Worm (Caenorhabditis elegans): Measurements from ENCODE around the gene Y73F8A.26.
"Not testable (repeated sequence)": the region's sequence is repeated elsewhere in the genome, so short reads cannot be mapped to it uniquely, and the experiment has no call there.

Y73F8A.26 gene

DNA sequence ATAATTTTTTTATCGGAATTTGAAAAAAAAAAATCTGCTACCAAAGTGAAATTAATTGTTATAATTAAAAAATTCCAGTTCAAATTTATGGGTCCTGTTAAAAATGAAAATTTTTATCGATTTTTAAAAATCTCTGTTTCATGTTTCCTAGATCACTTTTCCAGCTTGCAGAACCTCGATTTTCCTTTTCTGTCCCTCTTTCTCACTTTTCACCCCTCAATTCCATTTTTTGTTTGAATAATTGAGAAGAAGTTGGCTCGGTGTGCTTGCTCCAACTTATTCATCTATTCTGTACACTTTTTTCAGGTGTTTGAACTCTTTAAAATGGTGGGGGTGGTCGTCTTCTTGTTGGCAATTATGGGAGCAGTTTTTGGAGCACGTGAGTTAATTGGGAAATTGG lies 23.8 kb downstream of the Y73F8A.26 start, which contains the start of gene acr-24:
Gene acr-24 (plus strand): TSS at position 301 of the 400 bp plus-strand sequence.
- TF ChIP-seq sup-37 (GFP tag; optimal IDR thresholded peaks at IDR 0.05) (no peak), ces-1 (GFP tag; optimal IDR thresholded peaks at IDR 0.05) (no peak), sptf-1 (tag; optimal IDR thresholded peaks at IDR 0.05) (no peak), ceh-8 (GFP tag; optimal IDR thresholded peaks at IDR 0.05) (no peak), zip-4 (GFP tag; optimal IDR thresholded peaks at IDR 0.05) (no peak)

DNA sequence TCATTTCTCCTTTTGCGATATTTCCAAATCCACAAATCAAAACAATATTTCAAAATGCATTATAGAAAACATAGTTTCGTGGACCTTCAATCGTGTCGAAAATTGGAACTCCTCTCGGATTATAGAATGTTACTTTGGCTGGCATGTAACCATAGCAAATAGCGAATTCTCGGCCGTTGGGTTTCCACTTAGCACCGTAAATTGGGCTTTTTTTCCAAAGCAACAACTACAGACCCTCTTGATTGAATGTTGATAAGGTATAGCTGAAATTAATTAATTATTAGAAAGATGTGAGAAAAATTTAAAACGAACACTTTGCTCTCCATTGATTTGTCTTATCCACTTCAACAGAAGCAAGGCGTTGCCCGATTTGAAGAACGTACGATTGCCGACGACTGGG lies 47.9 kb downstream of the Y73F8A.26 start, which contains the start of gene Y73F8A.32:
Gene Y73F8A.32 (minus strand): TSS at position 101 of the 400 bp plus-strand sequence.
- TF ChIP-seq ces-1 (GFP tag; optimal IDR thresholded peaks at IDR 0.05); ceh-82 (tag; optimal IDR thresholded peaks at IDR 0.05); tbx-2 (tag; optimal IDR thresholded peaks at IDR 0.05): not testable (repeated sequence)

DNA sequence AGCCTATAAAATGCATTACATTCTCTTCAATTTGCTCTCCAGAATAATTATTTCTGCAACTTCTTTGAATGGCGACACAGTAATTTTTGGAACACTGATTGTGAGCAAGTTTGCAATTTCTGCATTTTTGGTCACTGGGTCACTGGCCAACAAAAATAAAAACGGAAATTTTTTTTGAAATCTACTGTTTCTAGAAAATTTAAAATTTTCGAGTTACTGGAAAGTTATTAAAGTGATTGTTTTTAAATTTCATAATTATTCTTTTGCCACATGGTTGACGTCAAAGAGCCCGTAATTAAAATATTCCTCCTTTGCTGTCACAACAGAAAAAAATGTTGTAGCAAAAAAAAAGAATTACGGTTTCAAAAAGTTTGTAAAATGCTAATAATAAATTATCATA lies 50.2 kb downstream of the Y73F8A.26 start:
- TF ChIP-seq efl-3 (GFP tag; optimal IDR thresholded peaks at IDR 0.05) (no peak), lin-39 (tag; optimal IDR thresholded peaks at IDR 0.05) (no peak), C16A3.4 (tag; optimal IDR thresholded peaks at IDR 0.05) (no peak), ceh-63 (GFP tag; optimal IDR thresholded peaks at IDR 0.05) (no peak), sup-37 (GFP tag; optimal IDR thresholded peaks at IDR 0.05) (no peak), isw-1 (GFP tag; IDR thresholded peaks at IDR 0.05) (no peak), nhr-19 (GFP tag; conservative IDR thresholded peaks at IDR 0.05) (no peak)

DNA sequence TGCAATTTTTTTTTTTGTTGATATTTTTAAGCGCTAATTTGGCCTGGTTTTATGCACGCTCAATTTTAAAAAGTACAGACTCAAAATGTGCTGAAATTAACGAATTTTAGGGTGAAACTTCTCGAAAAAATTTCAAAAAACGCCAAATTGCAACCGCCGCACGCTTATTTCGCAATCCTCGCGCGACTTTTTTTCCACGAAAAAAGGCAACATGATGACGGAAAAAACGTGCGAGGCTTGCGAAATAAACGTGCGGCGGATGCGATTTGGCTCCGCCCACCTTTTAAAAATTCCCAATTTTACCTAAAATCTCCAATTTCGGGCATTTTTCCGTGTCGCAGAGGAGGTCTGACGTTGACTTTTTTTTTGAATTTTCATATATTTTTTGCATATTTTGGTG lies 51.5 kb downstream of the Y73F8A.26 start:
- TF ChIP-seq nhr-237 (tag; optimal IDR thresholded peaks at IDR 0.05) = no peak
- TF ChIP-seq nhr-12 (tag; optimal IDR thresholded peaks at IDR 0.05) = no peak
- TF ChIP-seq zag-1 (tag; optimal IDR thresholded peaks at IDR 0.05) = no peak
- no peak for TF ChIP-seq hlh-17 (GFP tag; optimal IDR thresholded peaks at IDR 0.05; ENCODE audit: borderline replicate concordance)
- no peak for TF ChIP-seq grh-1 (GFP tag; IDR thresholded peaks at IDR 0.05)
- TF ChIP-seq ceh-88 (GFP tag; IDR thresholded peaks at IDR 0.05) = no peak
- no peak for TF ChIP-seq pag-3 (tag; optimal IDR thresholded peaks at IDR 0.05; ENCODE audit: borderline replicate concordance, insufficient read depth)
- TF ChIP-seq C34B4.2 (tag; optimal IDR thresholded peaks at IDR 0.05) = no peak
- no peak for TF ChIP-seq hpl-2 (GFP tag; optimal IDR thresholded peaks at IDR 0.05)
- no peak for TF ChIP-seq ces-1 (GFP tag; optimal IDR thresholded peaks at IDR 0.05)
- TF ChIP-seq hlh-4 (tag; optimal IDR thresholded peaks at IDR 0.05) = no peak
- TF ChIP-seq unc-98 (GFP tag; IDR thresholded peaks at IDR 0.05) = no peak
- no peak for TF ChIP-seq sup-37 (GFP tag; optimal IDR thresholded peaks at IDR 0.05)
- no peak for TF ChIP-seq jun-1 (tag; optimal IDR thresholded peaks at IDR 0.05)

DNA sequence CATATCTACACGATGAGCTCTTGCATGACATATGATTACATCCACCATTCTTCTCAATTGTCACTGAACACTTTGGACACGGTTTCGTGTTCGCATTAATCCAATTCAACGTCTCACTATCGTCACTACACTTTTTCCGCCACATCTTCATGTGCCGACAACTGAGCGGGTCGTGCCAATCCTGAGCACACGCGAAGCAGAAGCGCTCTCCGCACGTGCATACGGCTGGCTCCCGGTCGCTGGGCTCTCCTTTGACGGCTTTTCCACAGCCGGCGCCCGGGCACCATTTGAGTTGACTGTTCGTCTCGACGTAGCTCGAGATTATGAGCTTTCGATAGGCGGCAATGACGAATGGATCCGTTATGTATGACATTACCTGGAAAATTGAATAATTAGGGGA lies 52.3 kb downstream of the Y73F8A.26 start:
- TF ChIP-seq mep-1 (tag; optimal IDR thresholded peaks at IDR 0.05) (no peak), nhr-85 (tag) (peak; percentile 33)

DNA sequence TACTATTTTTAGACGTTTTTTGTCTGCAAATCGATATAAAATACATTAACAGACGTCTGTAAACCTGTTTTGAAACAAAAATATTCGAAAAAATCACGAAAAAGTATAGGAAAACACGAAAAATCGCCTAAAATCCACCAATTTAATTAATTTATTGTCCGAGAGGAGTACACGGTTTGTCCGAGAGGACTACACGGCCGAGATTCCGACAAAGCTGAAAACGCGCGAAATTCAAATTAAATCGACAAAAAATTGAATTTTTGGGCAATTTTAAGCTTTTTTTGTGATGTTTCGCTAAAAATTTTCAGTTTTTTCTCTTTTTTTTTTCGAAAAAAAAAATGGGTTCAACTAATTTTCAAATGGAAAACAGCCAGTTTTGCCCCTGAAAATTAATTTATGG lies 53.0 kb downstream of the Y73F8A.26 start:
- TF ChIP-seq aha-1 (tag; optimal IDR thresholded peaks at IDR 0.05) = no peak
- no peak for TF ChIP-seq nhr-84 (tag; optimal IDR thresholded peaks at IDR 0.05)
- no peak for TF ChIP-seq nhr-237 (tag; optimal IDR thresholded peaks at IDR 0.05)
- TF ChIP-seq lir-3 (tag; optimal IDR thresholded peaks at IDR 0.05; ENCODE audit: poor library complexity) = peak; percentile 91
- TF ChIP-seq lin-14 (GFP tag; optimal IDR thresholded peaks at IDR 0.05) = peak; percentile 54
- TF ChIP-seq mab-9 (GFP tag; IDR thresholded peaks at IDR 0.05) = peak; percentile 65
- peak; percentile 80 for TF ChIP-seq tbx-2 (tag; optimal IDR thresholded peaks at IDR 0.05)
- TF ChIP-seq efl-1 (optimal IDR thresholded peaks at IDR 0.05) = peak; percentile 94 to 95
- TF ChIP-seq efl-1 (GFP tag; optimal IDR thresholded peaks at IDR 0.05 in 1 of 2) = peak; percentile 92 to 99
- TF ChIP-seq rnt-1 (tag; optimal IDR thresholded peaks at IDR 0.05) = peak; percentile 93
- peak; percentile 42; the same call in 1 of the 2 replicates for TF ChIP-seq unc-98 (GFP tag; IDR thresholded peaks at IDR 0.05)
- TF ChIP-seq aly-2 (tag; optimal IDR thresholded peaks at IDR 0.05) = no peak
- TF ChIP-seq nhr-47 (tag; optimal IDR thresholded peaks at IDR 0.05) = peak; percentile 83
- no peak for TF ChIP-seq pag-3 (tag; optimal IDR thresholded peaks at IDR 0.05; ENCODE audit: borderline replicate concordance, insufficient read depth)
- no peak for TF ChIP-seq fkh-10 (GFP tag; optimal IDR thresholded peaks at IDR 0.05)
- TF ChIP-seq grh-1 (GFP tag; IDR thresholded peaks at IDR 0.05) = peak; percentile 56
- no peak for TF ChIP-seq alr-1 (tag; optimal IDR thresholded peaks at IDR 0.05; ENCODE audit: borderline replicate concordance)
- peak; percentile 88 for TF ChIP-seq nhr-90 (tag; optimal IDR thresholded peaks at IDR 0.05; ENCODE audit: poor library complexity)
- TF ChIP-seq unc-30 (tag; optimal IDR thresholded peaks at IDR 0.05) = no peak
- TF ChIP-seq unc-130 (tag; optimal IDR thresholded peaks at IDR 0.05) = peak; percentile 4
- TF ChIP-seq hlh-17 (GFP tag; optimal IDR thresholded peaks at IDR 0.05; ENCODE audit: borderline replicate concordance) = no peak
- TF ChIP-seq unc-86 (tag; optimal IDR thresholded peaks at IDR 0.05) = no peak
